Fruit fly (Drosophila melanogaster) whole organism, larva: ENCODE measurements around the gene CG32832.

Experiments used
- noc ChIP-seq: fragments of 200-800 bp; sonication (Bioruptor generic); optimal IDR thresholded peaks from 3 replicates; lab custom pipeline; 2019; ENCODE audit warnings: missing biosample characterization, mild to moderate bottlenecking, missing genetic modification characterization, moderate library complexity

The CG32832 gene

DNA sequence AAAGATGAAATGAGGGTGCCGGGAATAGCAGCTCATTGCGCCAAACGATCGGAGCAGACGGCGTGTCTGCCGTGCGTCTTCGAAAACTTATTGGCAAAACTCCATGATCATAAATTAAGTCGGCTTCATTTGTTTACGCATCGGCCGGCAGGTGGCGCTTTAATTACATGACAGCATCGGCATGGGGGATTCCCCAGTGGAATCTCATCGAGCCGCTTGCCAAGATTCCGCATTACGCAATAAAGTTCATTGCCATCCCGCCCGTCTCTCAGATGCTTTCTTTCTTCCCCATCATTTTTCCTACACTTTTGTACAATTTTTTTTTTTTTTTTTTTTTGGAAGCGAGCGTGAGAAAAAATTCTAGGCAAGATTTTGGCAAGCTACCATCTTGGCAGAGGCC is 2.5 kb downstream of the CG32832 start:
- no peak for TF ChIP-seq noc (tag; lab: Kevin White, UChicago)

DNA sequence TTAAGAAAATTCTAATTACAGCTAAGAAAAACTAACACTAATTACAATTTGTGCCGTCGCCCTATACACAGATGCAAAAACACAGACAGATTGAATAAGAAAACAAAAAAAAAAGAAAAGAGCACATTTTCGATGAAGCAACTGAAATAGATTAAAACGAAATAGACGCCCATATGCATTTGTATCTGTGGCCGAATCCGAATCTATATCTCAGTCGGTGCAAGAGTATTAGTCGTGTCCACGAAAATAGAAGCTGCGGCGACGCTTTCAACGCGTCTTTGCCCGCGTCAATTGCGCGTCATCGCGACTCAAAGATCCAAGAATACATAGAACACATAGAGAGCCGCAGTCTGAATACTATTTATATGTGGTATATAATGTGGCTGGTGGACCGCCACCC is 4.2 kb downstream of the CG32832 start:
- TF ChIP-seq noc (tag; lab: Kevin White, UChicago): no peak

DNA sequence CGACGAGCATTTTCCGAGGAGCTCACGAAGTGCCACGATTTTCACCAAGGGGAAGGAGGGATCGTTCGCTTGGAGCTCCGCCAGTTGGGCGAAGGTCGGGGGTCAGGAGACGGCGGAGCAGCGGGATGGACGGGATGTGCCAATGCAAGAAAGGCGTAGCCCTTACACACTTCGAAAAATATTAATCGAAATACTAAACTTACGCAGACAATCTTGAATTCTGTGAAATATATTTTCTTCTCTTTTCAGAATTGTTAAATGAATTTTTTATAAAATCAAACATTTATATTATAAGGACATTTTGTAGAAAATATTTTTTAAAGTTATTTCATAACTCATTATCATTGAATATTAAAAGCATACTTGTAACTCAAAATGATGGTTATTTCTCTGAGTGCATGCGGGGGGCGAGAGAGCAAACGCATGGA is 10.2 kb downstream of the CG32832 start:
- no peak for TF ChIP-seq noc (tag; lab: Kevin White, UChicago)

DNA sequence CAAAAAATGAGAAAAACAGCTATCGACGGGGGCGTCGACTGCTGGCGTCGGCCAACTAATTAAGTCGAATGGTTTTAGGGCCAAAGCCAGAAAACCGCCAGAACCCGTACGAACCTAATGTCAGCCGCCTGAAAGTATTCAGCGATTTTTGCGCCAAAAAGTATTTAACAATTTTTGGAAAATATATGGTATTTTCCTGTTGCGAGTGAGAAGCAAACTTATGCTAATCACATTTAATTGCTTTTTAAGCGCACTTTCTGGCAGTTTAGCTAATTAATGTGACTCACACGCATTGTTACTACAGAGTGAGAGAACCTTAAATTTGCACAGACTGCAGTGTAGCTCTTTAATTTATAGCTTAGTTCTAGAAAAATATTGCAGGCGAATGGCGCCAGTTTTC is 16.6 kb downstream of the CG32832 start:
- no peak for TF ChIP-seq noc (tag; lab: Kevin White, UChicago)

DNA sequence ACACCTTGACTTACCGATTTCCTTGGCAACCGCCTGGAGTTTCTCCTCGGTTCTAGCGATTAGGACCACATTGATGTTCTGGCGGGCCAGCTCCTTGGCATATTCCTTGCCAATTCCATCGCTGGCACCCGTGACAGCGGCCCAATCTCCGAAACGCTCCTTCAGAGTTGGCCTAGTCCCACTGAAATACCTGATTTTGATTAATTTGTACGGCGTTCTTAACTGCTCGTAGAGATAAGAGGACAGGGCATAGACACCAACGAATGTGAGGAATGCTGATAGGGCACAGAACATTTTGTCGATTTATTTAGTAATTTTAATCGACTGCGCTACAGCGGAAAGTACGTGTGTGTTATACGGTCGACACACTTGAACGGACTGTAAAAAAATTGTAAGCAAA is 18.0 kb downstream of the CG32832 start, which contains the start of gene CG6012:
TSS of gene CG6012 (minus strand) at position 364 of the 400 bp plus-strand sequence.
- no peak for TF ChIP-seq noc (tag; lab: Kevin White, UChicago)

DNA sequence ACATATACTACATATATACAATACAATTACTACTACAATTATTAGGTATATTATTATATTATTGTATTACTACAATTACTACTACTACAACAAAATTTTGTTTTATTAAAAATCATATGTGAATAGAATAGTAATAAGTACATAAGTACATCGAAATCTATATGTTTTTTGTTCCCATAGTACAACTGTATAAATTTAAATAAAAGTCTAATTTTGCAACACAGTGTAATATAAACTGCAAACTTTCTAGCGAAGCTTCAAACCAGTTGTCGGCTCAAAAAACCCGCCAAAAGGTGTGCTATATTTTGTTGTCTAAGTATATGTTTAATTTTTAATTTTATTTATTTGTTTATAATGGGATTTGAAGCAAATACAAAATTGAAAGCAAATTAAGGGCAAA is 19.5 kb downstream of the CG32832 start:
- TF ChIP-seq noc (tag; lab: Kevin White, UChicago): no peak

DNA sequence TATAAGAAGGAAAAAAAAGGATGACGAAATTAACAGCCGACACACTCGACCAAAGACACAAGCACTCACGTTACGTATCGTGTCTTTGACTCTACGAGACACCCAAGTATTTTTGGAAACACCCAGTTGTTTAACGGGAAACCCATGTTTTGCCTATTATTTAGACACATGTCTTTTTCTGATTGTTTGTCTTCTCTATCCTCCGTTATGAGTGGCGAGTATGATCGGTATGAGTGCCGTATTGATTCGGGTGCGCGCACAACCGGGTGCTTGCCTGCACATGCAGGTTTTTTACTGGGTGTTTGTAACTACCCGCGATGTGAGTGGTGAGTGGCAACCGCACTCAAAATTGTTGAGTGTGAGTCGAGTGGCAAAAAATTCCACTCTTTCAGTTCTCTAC is 20.0 kb downstream of the CG32832 start:
- TF ChIP-seq noc (tag; lab: Kevin White, UChicago): no peak

DNA sequence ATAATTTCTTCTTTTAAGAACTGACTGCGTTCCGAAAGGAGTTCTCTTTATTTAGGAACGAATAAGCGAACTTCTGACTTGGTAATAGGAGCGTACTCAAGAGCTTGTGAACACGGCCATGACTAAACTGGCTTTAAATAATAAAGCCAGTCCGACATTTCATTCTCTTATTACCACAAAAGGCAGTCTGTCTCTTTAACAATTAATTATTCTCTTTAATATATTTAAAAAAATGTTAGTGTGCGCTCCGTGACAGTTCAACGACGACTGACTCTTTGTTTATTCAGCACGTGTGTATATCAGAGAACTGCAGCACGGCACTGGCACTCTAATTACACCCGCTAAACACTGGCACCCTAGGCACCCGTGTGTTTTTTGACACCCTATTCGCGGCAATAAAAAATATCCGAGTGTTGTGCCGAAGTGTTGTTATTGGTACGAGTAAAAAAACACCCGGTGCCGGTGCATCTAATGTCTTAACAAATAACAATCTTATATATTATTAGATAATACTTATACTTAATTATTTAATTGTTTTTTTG is 20.6 kb downstream of the CG32832 start, which contains the start of gene CG31809:
TSS of gene CG31809 (minus strand) at position 249 of the 542 bp plus-strand sequence.
- no peak for TF ChIP-seq noc (tag; lab: Kevin White, UChicago)

DNA sequence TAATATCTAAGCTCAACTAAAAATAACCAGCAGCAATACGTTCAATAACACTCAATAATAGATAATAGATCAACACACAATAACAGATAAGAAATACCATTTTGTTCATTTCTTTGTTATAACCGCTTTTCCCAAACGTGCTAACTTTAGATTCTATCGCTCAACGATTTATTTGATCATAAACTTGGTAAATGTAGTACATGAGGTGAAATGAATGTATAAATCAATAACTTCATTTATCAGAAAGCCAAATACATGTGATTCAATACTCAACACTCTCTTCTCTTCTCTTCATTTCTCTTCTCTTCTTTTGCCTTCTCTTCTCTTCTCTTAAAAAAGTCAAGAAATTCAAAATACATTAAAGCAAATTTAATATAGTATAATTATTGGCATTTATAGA is 21.4 kb downstream of the CG32832 start:
- peak; percentile 52 for TF ChIP-seq noc (tag; lab: Kevin White, UChicago)

DNA sequence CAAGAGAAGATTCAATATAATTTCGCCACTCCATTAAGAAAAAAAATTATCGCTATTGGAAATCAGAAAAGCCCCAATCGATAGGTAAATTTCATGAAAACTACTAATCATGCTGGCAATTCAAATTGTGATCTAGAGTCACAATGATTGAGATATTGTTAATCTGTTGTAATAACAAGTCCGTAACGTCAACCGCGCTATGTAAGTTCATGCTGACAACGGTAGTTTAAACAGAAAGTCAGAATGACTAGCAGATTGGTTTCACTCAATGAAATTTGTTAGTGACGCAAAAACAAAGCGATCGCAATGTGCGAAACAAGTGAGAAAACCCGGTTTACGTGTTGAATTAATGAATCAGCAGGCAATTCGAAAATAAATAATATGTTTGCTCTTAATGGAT is 22.0 kb downstream of the CG32832 start:
- no peak for TF ChIP-seq noc (tag; lab: Kevin White, UChicago)

DNA sequence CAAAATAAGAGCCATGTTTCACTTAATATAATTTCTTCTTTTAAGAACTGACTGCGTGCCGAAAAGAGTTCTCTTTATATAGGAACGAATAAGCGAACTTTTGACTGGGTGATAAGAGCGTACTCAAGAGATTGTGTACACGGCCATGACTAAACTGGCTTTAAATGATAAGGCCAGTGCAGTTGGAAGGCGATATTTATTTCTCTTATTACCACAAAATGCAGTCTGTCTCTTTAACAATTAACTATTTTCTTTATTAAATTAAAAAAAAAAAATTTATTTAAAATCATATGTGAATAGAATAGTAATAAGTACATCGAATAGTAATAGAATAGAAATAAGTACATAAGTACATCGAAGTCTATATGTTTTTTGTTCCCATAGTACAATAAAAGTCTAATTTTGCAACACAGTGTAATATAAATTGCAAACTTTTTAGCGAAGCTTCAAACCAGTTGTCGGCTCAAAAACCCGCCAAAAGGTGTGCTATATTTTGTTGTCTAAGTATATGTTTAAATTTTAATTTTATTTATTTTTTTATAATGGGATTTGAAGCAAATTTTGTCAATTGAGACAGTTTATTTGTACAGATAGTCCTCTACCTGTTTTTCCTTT is 26.7 kb downstream of the CG32832 start, which contains the start of gene CG31810:
TSS of gene CG31810 (minus strand) at position 51 of the 615 bp plus-strand sequence.
- no peak for TF ChIP-seq noc (tag; lab: Kevin White, UChicago)

DNA sequence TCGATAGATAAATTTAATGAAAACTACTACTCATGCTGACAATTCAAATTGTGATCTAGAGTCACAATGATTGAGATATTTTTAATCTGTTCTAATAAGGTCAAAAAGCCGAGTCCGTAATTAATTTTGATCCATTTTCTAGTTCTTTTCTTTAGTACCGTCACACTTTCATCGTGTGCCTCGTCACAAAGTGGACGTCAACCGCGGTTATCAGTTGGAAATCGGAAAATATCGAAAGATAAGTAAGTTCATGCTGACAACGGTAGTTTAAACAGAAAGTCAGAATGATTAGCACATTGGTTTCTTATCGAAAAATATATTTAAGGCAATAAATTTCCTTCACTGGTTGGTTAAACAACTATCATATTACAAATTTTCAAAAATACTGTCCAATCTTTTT is 28.6 kb downstream of the CG32832 start:
- no peak for TF ChIP-seq noc (tag; lab: Kevin White, UChicago)

DNA sequence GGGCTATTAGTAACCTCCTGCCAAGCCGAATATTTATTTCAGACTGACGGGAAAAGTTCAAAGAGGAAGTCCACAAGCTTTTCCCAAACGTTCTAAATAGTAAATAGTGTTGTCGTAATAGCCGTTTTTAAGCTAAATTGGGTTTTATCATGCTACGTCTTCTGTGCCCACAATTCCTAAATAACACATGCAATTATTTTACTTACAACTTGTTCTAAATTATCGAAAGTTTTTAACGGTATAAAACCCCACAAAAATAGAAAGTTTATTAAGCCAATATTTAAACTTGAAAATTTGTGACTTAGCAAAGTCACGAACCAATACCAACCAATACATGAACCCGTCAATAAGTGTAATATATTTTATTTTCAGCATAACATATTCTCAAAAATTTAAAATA is 30.4 kb downstream of the CG32832 start, which contains the start of gene CG13284:
TSS of gene CG13284 (minus strand) at position 47 of the 400 bp plus-strand sequence.
- no peak for TF ChIP-seq noc (tag; lab: Kevin White, UChicago)

DNA sequence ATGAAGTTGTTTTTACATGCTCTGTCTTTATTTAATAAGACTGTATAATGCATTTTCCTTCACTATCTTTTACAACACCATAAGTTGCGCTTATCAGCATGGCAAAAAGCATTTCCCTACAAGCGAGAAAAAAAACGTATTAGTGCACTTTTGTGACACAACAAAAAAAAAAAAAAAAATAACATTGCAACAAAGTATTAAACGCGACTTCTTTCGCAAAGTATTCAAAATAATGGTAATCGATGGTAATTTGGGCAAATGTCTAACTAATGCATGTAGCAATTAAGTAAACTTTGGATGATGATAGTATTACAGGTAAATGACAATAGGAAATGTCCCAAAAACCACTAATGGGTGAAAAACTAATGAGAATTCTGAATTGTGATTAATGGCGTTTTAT is 31.1 kb downstream of the CG32832 start:
- no peak for TF ChIP-seq noc (tag; lab: Kevin White, UChicago)

DNA sequence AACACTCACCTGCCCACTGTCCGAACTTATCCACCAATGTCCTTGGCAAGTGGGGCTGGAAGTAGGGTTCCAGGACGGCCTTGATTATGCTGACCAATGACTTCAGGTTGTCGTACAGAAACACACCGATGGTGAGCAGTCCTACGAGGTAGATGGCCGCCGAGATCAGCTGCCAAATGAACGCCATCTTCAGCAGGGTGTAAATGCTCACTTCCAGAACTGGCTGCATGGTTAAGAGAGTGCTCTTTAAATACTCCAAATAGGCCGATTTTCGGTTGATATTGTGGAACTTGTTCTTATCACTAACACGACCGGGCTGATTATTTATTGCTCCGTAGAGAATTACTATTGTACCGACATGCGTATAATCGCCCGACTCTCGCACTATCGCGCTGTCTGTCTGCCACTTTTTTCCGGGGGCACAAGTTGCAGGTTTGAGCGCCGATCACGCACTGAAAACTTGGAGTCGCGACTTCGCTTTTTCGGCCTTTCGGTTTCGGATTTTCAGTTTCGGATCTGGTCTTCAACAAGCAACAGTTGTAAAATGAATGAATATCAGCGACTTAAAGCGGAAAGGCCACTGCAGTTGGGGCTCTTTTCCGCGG is 32.2 kb downstream of the CG32832 start:
- TF ChIP-seq noc (tag; lab: Kevin White, UChicago): peak; percentile 55

DNA sequence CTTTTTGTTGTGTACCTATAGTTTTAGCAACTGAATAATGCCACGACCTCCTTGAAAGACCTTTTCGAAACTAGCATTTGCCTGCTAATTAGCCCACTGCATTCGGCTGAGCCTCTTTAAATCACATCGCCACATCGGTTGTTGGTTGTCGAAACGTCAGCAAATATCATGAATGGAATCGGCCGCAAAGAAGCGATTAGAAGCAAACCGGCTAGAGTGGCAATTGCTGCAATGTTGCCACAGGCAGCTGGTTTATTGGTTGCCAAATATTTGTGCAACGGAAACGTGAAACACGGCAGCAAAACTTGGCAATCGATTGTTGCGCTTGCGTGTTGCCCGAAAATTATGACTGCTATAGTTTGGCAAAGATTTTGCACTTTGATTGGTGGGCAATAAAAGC is 33.9 kb downstream of the CG32832 start:
- TF ChIP-seq noc (tag; lab: Kevin White, UChicago): no peak

DNA sequence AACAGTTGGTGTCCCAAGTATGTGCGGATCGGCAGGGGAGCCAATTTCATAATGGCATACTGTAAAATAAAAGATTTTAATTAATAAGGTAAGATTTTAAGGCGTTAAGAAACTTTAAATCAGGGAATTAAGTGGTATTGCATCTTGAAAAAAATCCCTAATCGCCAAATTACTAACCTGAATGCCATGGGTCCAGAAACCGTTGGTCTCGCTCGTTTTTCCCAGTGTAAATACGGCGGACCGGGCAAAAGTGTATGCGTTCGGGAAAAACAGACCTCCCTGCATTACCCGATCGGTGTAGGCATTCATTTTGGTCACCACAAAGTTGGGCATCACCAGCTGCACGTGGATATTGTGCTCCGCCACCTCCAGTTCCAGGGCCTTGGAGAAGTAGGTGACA is 35.8 kb downstream of the CG32832 start:
- TF ChIP-seq noc (tag; lab: Kevin White, UChicago): no peak
